Worm (Caenorhabditis elegans) whole organism, L2 larva: ENCODE measurements around the gene mlc-5.

Source experiments
- ZK546.5 ChIP-seq: sonication (generic microtip); optimal IDR thresholded peaks from 2 replicates; lab custom pipeline; 2017; ENCODE audit warnings: missing biosample characterization, missing genetic modification characterization
- ama-1 ChIP-seq: fragments of 150-350 bp; optimal IDR thresholded peaks from 2 replicates; lab custom pipeline; 2018; ENCODE audit warnings: inconsistent platforms
- ceh-16 ChIP-seq: fragments of 150-350 bp; optimal IDR thresholded peaks from 2 replicates; lab custom pipeline; 2014; ENCODE audit warnings: missing biosample characterization, missing genetic modification characterization
- egl-27 ChIP-seq: sonication (generic microtip); optimal IDR thresholded peaks from 3 replicates; lab custom pipeline; 2017; ENCODE audit warnings: missing biosample characterization, missing genetic modification reagents, missing genetic modification characterization
- lin-39 ChIP-seq: fragments of 150-350 bp; optimal IDR thresholded peaks from 2 replicates; lab custom pipeline; 2014; ENCODE audit warnings: missing biosample characterization, missing genetic modification reagents, missing genetic modification characterization
- nhr-10 ChIP-seq: sonication (generic microtip); optimal IDR thresholded peaks from 2 replicates; lab custom pipeline; 2017; ENCODE audit warnings: missing biosample characterization, missing genetic modification characterization
- peb-1 ChIP-seq: fragments of 150-350 bp; optimal IDR thresholded peaks from 2 replicates; lab custom pipeline; 2014; ENCODE audit warnings: missing biosample characterization, missing genetic modification characterization
- sma-3 ChIP-seq: sonication (generic microtip); optimal IDR thresholded peaks from 2 replicates; lab custom pipeline; 2016; ENCODE audit warnings: missing genetic modification reagents, missing genetic modification characterization, missing compliant biosample characterization
- zag-1 ChIP-seq: fragments of 150-350 bp; optimal IDR thresholded peaks from 2 replicates; lab custom pipeline; 2014; ENCODE audit warnings: missing biosample characterization, missing genetic modification characterization
- ztf-11 ChIP-seq: sonication (generic microtip); optimal IDR thresholded peaks from 2 replicates; lab custom pipeline; 2017; ENCODE audit warnings: missing biosample characterization, missing genetic modification characterization

- TF ChIP-seq ama-1 (no peak), ztf-11 (no peak), sma-3 (no peak), lin-39 (no peak), ZK546.5 (tag; lab: Kevin White, UChicago) (no peak), ceh-16 (tag; lab: Kevin White, UChicago) (no peak), zag-1 (tag; lab: Kevin White, UChicago) (no peak), egl-27 (no peak), peb-1 (tag; lab: Kevin White, UChicago) (no peak), nhr-10 (tag; lab: Kevin White, UChicago) (no peak)
These were observed 42.6 kb upstream of the mlc-5 start, which contains the start of gene T05D4.5 for ce11 chrIII:13580538-13580937.
